Worm (Caenorhabditis elegans): ENCODE data around the gene ncx-5.
A peak's percentile ranks its signal among the peaks of the same experiment; 100 is the strongest.

Gene ncx-5

ce11 chrV:10503893-10504292 lies 14.0 kb upstream of the ncx-5 start, which contains the start of gene C35A5.10:
Gene C35A5.10, plus strand, starts transcription at chrV:10504193.
- TF ChIP-seq zag-1 (tag; optimal IDR thresholded peaks at IDR 0.05) (no peak), eor-1 (tag; optimal IDR thresholded peaks at IDR 0.05) (no peak), unc-39 (tag; optimal IDR thresholded peaks at IDR 0.05) (no peak), aly-2 (tag; optimal IDR thresholded peaks at IDR 0.05) (no peak), nhr-76 (tag; optimal IDR thresholded peaks at IDR 0.05) (no peak), lsy-12 (tag; optimal IDR thresholded peaks at IDR 0.05) (no peak), ceh-28 (tag; optimal IDR thresholded peaks at IDR 0.05) (no peak)

DNA sequence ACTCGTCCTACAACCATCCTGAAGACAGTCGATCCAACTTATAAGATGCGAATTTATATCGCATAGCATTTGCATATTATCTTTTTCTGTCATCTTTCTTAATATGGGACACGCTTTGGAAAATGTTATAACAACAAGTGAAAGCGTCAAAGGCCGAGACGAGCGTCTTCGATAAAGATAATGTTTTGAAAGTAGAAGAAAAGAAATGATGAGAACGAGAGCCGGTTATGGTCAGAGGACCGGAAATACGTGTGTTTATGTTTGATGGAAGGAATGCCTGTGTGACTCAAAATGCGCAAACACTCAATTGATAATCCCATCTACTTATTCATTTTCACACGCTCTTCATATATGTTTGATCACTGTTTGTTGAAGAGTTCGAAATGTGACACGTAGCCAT lies 13.1 kb upstream of the ncx-5 start, which contains the start of gene C35A5.11:
C35A5.11 (minus strand) TSS at position 101 of the 400 bp plus-strand sequence.
- peak; percentile 45 for TF ChIP-seq nhr-23 (tag; optimal IDR thresholded peaks at IDR 0.05)
- TF ChIP-seq fkh-2 (tag; optimal IDR thresholded peaks at IDR 0.05), result no peak

DNA sequence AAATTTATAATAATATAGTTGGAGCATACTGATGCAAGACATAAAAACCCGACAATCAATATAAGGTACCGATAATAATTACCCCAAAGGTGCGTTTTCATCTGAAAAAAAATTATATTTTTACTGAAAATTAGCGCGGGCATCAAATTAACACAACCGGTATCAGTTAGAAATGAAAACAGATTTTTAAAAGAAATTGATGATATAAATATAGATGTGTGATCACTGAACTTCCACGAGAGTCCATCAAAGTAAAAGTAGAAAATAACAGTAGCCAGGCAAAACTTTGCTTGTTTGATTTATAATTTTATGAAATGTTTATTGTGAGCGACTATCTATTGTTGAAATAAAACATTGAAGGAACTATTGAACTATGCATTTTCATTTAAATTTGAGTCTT lies 11.4 kb upstream of the ncx-5 start, which contains the start of gene C35A5.3:
C35A5.3 (minus strand) TSS at position 101 of the 400 bp plus-strand sequence.
- TF ChIP-seq ama-1 (optimal IDR thresholded peaks at IDR 0.05), result no peak
- TF ChIP-seq fkh-2 (tag; optimal IDR thresholded peaks at IDR 0.05), result no peak
- TF ChIP-seq nhr-11 (tag; optimal IDR thresholded peaks at IDR 0.05), result no peak
- no peak for TF ChIP-seq elt-3 (tag; optimal IDR thresholded peaks at IDR 0.05)
- TF ChIP-seq lin-15B (tag; optimal IDR thresholded peaks at IDR 0.05), result no peak
- TF ChIP-seq nhr-77 (tag; optimal IDR thresholded peaks at IDR 0.05), result no peak
- no peak for TF ChIP-seq mml-1 (tag; optimal IDR thresholded peaks at IDR 0.05)
- TF ChIP-seq nhr-23 (tag; optimal IDR thresholded peaks at IDR 0.05), result no peak
- no peak for TF ChIP-seq ceh-82 (tag; optimal IDR thresholded peaks at IDR 0.05)
- no peak for TF ChIP-seq ceh-16 (tag; optimal IDR thresholded peaks at IDR 0.05)
- no peak for TF ChIP-seq nfya-1 (tag; optimal IDR thresholded peaks at IDR 0.05; ENCODE audit: insufficient read depth)
- TF ChIP-seq zag-1 (tag; optimal IDR thresholded peaks at IDR 0.05), result no peak
- TF ChIP-seq jun-1 (tag; optimal IDR thresholded peaks at IDR 0.05), result no peak
- no peak for TF ChIP-seq nhr-76 (tag; optimal IDR thresholded peaks at IDR 0.05)
- no peak for TF ChIP-seq mdl-1 (tag; optimal IDR thresholded peaks at IDR 0.05)

- TF ChIP-seq nhr-11 (tag; optimal IDR thresholded peaks at IDR 0.05) (no peak), ZK546.5 (tag; optimal IDR thresholded peaks at IDR 0.05) (no peak)
Observed at ce11 chrV:10496733-10497132, 6.8 kb upstream of the ncx-5 start, which contains the start of gene C35A5.4. Gene C35A5.4, plus strand, starts transcription at chrV:10497033.

DNA sequence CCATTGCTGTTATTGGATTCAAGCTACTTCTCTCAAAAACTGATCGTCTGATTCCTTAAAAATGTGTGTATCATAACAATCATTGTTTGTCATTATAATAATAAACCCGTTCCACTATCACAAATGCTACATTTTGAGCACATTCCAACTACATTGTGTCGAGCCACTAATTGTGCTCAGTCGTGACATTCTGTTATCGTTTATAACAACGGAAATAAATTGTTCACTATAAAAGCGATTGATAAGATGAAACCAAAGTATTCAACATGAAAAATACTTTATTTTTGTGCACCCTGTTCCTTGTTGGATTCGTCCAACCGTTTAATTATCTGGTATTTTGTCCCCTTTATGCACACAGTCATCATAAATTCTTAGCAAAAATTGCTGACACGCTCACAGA lies 3.3 kb upstream of the ncx-5 start, which contains the start of gene ugt-33:
ugt-33 (plus strand) TSS at position 260 of the 400 bp plus-strand sequence.
- no peak for TF ChIP-seq lin-39 (tag; optimal IDR thresholded peaks at IDR 0.05)
- no peak for TF ChIP-seq hmg-11 (tag; optimal IDR thresholded peaks at IDR 0.05)
- TF ChIP-seq pqm-1 (tag; optimal IDR thresholded peaks at IDR 0.05), result peak; percentile 83
- peak; percentile 76 for TF ChIP-seq elt-2 (tag; optimal IDR thresholded peaks at IDR 0.05)

ce11 chrV:10491443-10491842 lies 1.5 kb upstream of the ncx-5 start, which contains the start of gene aqp-5:
Gene aqp-5, plus strand, starts transcription at chrV:10491743.
- TF ChIP-seq nhr-67 (tag; optimal IDR thresholded peaks at IDR 0.05), result no peak
- TF ChIP-seq tbx-2 (tag; optimal IDR thresholded peaks at IDR 0.05), result no peak
- TF ChIP-seq zag-1 (tag; optimal IDR thresholded peaks at IDR 0.05), result no peak
- TF ChIP-seq nhr-28 (tag; optimal IDR thresholded peaks at IDR 0.05), result no peak
- no peak for TF ChIP-seq elt-2 (tag; optimal IDR thresholded peaks at IDR 0.05)
- no peak for TF ChIP-seq mdl-1 (tag; optimal IDR thresholded peaks at IDR 0.05)
- TF ChIP-seq eor-1 (tag; optimal IDR thresholded peaks at IDR 0.05), result no peak
- TF ChIP-seq ZK546.5 (tag; optimal IDR thresholded peaks at IDR 0.05), result no peak
- no peak for TF ChIP-seq sea-2 (GFP tag; optimal IDR thresholded peaks at IDR 0.05)
- TF ChIP-seq egl-27 (tag; optimal IDR thresholded peaks at IDR 0.05), result no peak
- no peak for TF ChIP-seq ztf-11 (tag; optimal IDR thresholded peaks at IDR 0.05)
- no peak for TF ChIP-seq hmg-11 (tag; optimal IDR thresholded peaks at IDR 0.05)
- TF ChIP-seq aly-2 (tag; optimal IDR thresholded peaks at IDR 0.05), result no peak

ce11 chrV:10485389-10485788 lies 4.5 kb downstream of the ncx-5 start:
- TF ChIP-seq pqm-1 (tag; optimal IDR thresholded peaks at IDR 0.05), result peak; percentile 59
- no peak for TF ChIP-seq ceh-16 (tag; optimal IDR thresholded peaks at IDR 0.05)
- TF ChIP-seq ama-1 (optimal IDR thresholded peaks at IDR 0.05), result no peak
- no peak for TF ChIP-seq nhr-237 (tag; optimal IDR thresholded peaks at IDR 0.05)
- TF ChIP-seq zag-1 (tag; optimal IDR thresholded peaks at IDR 0.05), result no peak
- TF ChIP-seq nhr-11 (tag; optimal IDR thresholded peaks at IDR 0.05), result no peak
- no peak for TF ChIP-seq ZK546.5 (tag; optimal IDR thresholded peaks at IDR 0.05)
- TF ChIP-seq elt-2 (tag; optimal IDR thresholded peaks at IDR 0.05), result peak; percentile 73

All from whole organism, L3 larva.